Worm (Caenorhabditis elegans) whole organism, L4 larva: ENCODE data around the gene gphr-2.

ENCODE experiments used
- arid-1 ChIP-seq: fragments of 200-800 bp; sonication (Bioruptor generic); conservative IDR thresholded peaks from 2 replicates; pipeline ENCODE4 v1.3.6; 2022; ENCODE audit warnings: missing genetic modification reagents, missing genetic modification characterization, missing compliant biosample characterization
- ceh-28 ChIP-seq: fragments of 150-350 bp; optimal IDR thresholded peaks from 2 replicates; lab custom pipeline; 2014; ENCODE audit warnings: missing biosample characterization, missing genetic modification reagents, missing genetic modification characterization
- ceh-82 ChIP-seq: sonication (generic microtip); optimal IDR thresholded peaks from 2 replicates; lab custom pipeline; 2017; ENCODE audit warnings: missing biosample characterization, missing genetic modification characterization
- egl-27 ChIP-seq: sonication (generic microtip); optimal IDR thresholded peaks from 3 replicates; lab custom pipeline; 2017; ENCODE audit warnings: missing biosample characterization, missing genetic modification reagents, missing genetic modification characterization
- lin-39 ChIP-seq: fragments of 150-350 bp; optimal IDR thresholded peaks from 2 replicates; lab custom pipeline; 2014; ENCODE audit warnings: missing biosample characterization, missing genetic modification reagents, missing genetic modification characterization
- lsy-2 ChIP-seq, 2 experiments: fragments of 150-350 bp in 1 of 2; sonication (generic microtip) in 1 of 2; optimal IDR thresholded peaks; 2 replicates each; lab custom pipeline; 2014 to 2017; ENCODE audit warnings: missing biosample characterization in 2 of 2, missing genetic modification characterization in 2 of 2
- mxl-3 ChIP-seq: fragments of 200-800 bp; sonication (Bioruptor generic); optimal IDR thresholded peaks from 2 replicates; lab custom pipeline; 2018; ENCODE audit warnings: mild to moderate bottlenecking, missing genetic modification characterization, missing compliant biosample characterization
- nhr-111 ChIP-seq: fragments of 200-800 bp; sonication (Bioruptor generic); optimal IDR thresholded peaks from 2 replicates; lab custom pipeline; 2018; ENCODE audit warnings: mild to moderate bottlenecking, missing genetic modification characterization, missing compliant biosample characterization
- nhr-237 ChIP-seq: sonication (generic microtip); optimal IDR thresholded peaks from 2 replicates; lab custom pipeline; 2017; ENCODE audit warnings: missing biosample characterization, missing genetic modification characterization
- pha-4 ChIP-seq, 2 experiments: fragments of 150-350 bp in 1 of 2; fragments of 200-800 bp in 1 of 2; sonication (Bioruptor generic) in 1 of 2; IDR thresholded peaks in 1 of 2; optimal IDR thresholded peaks in 1 of 2; 2 replicates each; pipeline versions ENCODE4 v1.3.6 to Lab custom; 2014 to 2022; ENCODE audit warnings: missing genetic modification characterization in 2 of 2, missing genetic modification reagents in 2 of 2, missing biosample characterization in 1 of 2, missing compliant biosample characterization in 1 of 2
- skn-1 ChIP-seq: fragments of 150-350 bp; optimal IDR thresholded peaks from 2 replicates; lab custom pipeline; 2014; ENCODE audit warnings: missing biosample characterization, missing genetic modification characterization
- zag-1 ChIP-seq: fragments of 150-350 bp; optimal IDR thresholded peaks from 2 replicates; lab custom pipeline; 2014; ENCODE audit warnings: missing biosample characterization, missing genetic modification characterization

DNA sequence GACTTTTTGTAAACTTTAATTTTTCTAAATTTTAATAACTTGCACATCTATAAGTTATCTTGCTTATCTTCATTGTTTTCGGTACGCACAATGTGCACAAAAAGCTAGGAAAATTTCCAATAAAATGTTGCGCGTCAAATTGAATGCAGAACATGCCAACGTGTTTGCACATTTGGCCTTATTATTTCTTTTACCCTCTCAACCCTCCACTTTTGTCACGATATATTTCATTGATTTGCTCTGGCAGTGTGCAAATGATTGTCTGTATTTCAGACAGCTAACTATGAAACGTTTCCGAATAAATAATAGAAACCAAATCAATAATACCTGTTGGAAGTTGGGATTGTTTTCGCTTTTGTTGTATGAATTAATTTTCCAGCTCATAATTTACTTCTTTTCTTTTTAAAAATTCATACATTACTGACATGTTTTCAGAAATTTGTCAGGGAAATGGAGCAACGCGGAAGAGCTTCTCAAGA lies 42.2 kb upstream of the gphr-2 start, which contains the start of gene wdr-5.2:
- TF ChIP-seq pha-4 (GFP tag; IDR thresholded peaks at IDR 0.05; lab: Robert Waterston, UW) = no peak
- no peak for TF ChIP-seq pha-4 (tag; optimal IDR thresholded peaks at IDR 0.05; lab: Kevin White, UChicago)
- TF ChIP-seq ceh-82 (tag; lab: Kevin White, UChicago) = no peak
- no peak for TF ChIP-seq nhr-237 (tag; lab: Kevin White, UChicago)
- no peak for TF ChIP-seq mxl-3 (GFP tag; lab: Kevin White, UChicago)
- no peak for TF ChIP-seq ceh-28 (tag; lab: Kevin White, UChicago)
- TF ChIP-seq nhr-111 = no peak
- TF ChIP-seq zag-1 = no peak
- no peak for TF ChIP-seq egl-27
- no peak for TF ChIP-seq lsy-2 (tag; optimal IDR thresholded peaks at IDR 0.05; lab: Kevin White, UChicago)
- TF ChIP-seq lin-39 (tag; lab: Kevin White, UChicago) = no peak
- no peak for TF ChIP-seq arid-1
- TF ChIP-seq skn-1 (tag; lab: Kevin White, UChicago) = no peak
